Worm (Caenorhabditis elegans) whole organism, young adult: ENCODE data around the gene uncp-18.
A peak's percentile ranks its signal among the peaks of the same experiment; 100 is the strongest.

ENCODE experiments used
- B0019.2 ChIP-seq: fragments of 200-800 bp; sonication (Bioruptor generic); conservative IDR thresholded peaks from 2 replicates; pipeline ENCODE4 v1.3.6; 2022; ENCODE audit warnings: missing genetic modification reagents, missing genetic modification characterization, missing compliant biosample characterization
- B0035.1 ChIP-seq: sonication (generic microtip); optimal IDR thresholded peaks from 2 replicates; lab custom pipeline; 2016; ENCODE audit warnings: missing genetic modification characterization, mild to moderate bottlenecking, missing compliant biosample characterization, missing genotype, missing genetic modification reagents
- B0261.1 ChIP-seq: sonication (generic microtip); optimal IDR thresholded peaks from 2 replicates; lab custom pipeline; 2016; ENCODE audit warnings: mild to moderate bottlenecking, missing genetic modification characterization, moderate library complexity, missing compliant biosample characterization
- C06A6.2 ChIP-seq: fragments of 200-800 bp; sonication (Bioruptor generic); conservative IDR thresholded peaks from 2 replicates; pipeline ENCODE4 v1.3.6; 2022; ENCODE audit warnings: missing genetic modification characterization, missing compliant biosample characterization
- F23B12.7 ChIP-seq: sonication (generic microtip); optimal IDR thresholded peaks from 2 replicates; lab custom pipeline; 2017; ENCODE audit warnings: missing genetic modification characterization, mild to moderate bottlenecking, missing compliant biosample characterization, antibody characterized with exemption, moderate library complexity; ENCODE audit not compliant: insufficient read depth
- F33H1.4 ChIP-seq: fragments of 200-800 bp; sonication (Bioruptor generic); IDR thresholded peaks from 2 replicates; pipeline ENCODE4 v1.3.6; 2022; ENCODE audit warnings: missing genetic modification reagents, missing genetic modification characterization, missing compliant biosample characterization
- F49E8.2 ChIP-seq: sonication (generic microtip); optimal IDR thresholded peaks from 3 replicates; lab custom pipeline; 2017; ENCODE audit warnings: missing genetic modification characterization, mild to moderate bottlenecking, missing compliant biosample characterization, antibody characterized with exemption, moderate library complexity; ENCODE audit not compliant: insufficient read depth
- F52B5.7 ChIP-seq: sonication (generic microtip); optimal IDR thresholded peaks from 2 replicates; lab custom pipeline; 2016; ENCODE audit warnings: mild to moderate bottlenecking, missing genetic modification characterization, missing compliant biosample characterization
- F57A8.1 ChIP-seq: fragments of 200-800 bp; sonication (Bioruptor generic); optimal IDR thresholded peaks from 2 replicates; lab custom pipeline; 2018; ENCODE audit warnings: mild to moderate bottlenecking, missing genetic modification characterization, moderate library complexity, missing compliant biosample characterization
- K11D2.4 ChIP-seq: fragments of 200-800 bp; sonication (Bioruptor generic); IDR thresholded peaks from 2 replicates; pipeline ENCODE4 v1.3.6; 2022; ENCODE audit warnings: missing genetic modification reagents, missing genetic modification characterization, missing compliant biosample characterization
- ama-1 ChIP-seq, 3 experiments: fragments of 150-350 bp in 1 of 3; sonication (generic microtip) in 2 of 3; optimal IDR thresholded peaks; 2 replicates each; lab custom pipeline; 2014 to 2018; ENCODE audit warnings: missing biosample characterization in 2 of 3, missing genetic modification characterization in 2 of 3, missing genetic modification reagents in 2 of 3
- athp-1 ChIP-seq: sonication (generic microtip); optimal IDR thresholded peaks from 2 replicates; lab custom pipeline; 2017; ENCODE audit warnings: mild to moderate bottlenecking, missing genetic modification characterization, missing compliant biosample characterization
- bed-1 ChIP-seq: fragments of 200-800 bp; sonication (Bioruptor generic); IDR thresholded peaks from 2 replicates; pipeline ENCODE4 v1.3.6; 2022; ENCODE audit warnings: missing genetic modification reagents, missing genetic modification characterization, missing compliant biosample characterization
- cebp-2 ChIP-seq: fragments of 200-800 bp; sonication (Bioruptor generic); IDR thresholded peaks from 2 replicates; pipeline ENCODE4 v1.3.6; 2022; ENCODE audit warnings: missing genetic modification characterization, missing compliant biosample characterization
- ceh-27 ChIP-seq: fragments of 200-800 bp; sonication (Bioruptor generic); optimal IDR thresholded peaks from 2 replicates; lab custom pipeline; 2018; ENCODE audit warnings: mild to moderate bottlenecking, missing genetic modification characterization, moderate library complexity, missing compliant biosample characterization
- ceh-40 ChIP-seq: fragments of 200-800 bp; sonication (Bioruptor generic); IDR thresholded peaks from 2 replicates; pipeline ENCODE4 v1.3.6; 2022; ENCODE audit warnings: missing genetic modification characterization, missing compliant biosample characterization
- ceh-91 ChIP-seq: fragments of 200-800 bp; sonication (Bioruptor generic); IDR thresholded peaks from 2 replicates; pipeline ENCODE4 v1.3.6; 2022; ENCODE audit warnings: missing genetic modification reagents, missing genetic modification characterization, missing compliant biosample characterization
- chd-7 ChIP-seq: sonication (generic microtip); optimal IDR thresholded peaks from 2 replicates; lab custom pipeline; 2016; ENCODE audit warnings: mild to moderate bottlenecking, missing genetic modification characterization, moderate library complexity, missing compliant biosample characterization
- dox-1 ChIP-seq: fragments of 200-800 bp; sonication (Bioruptor generic); IDR thresholded peaks from 2 replicates; pipeline ENCODE4 v1.3.6; 2022; ENCODE audit warnings: missing genetic modification reagents, missing genetic modification characterization, missing compliant biosample characterization
- dpff-1 ChIP-seq: sonication (generic microtip); optimal IDR thresholded peaks from 2 replicates; lab custom pipeline; 2017; ENCODE audit warnings: mild to moderate bottlenecking, missing genetic modification characterization, missing compliant biosample characterization
- fkh-3 ChIP-seq: sonication (generic microtip); optimal IDR thresholded peaks from 2 replicates; lab custom pipeline; 2016; ENCODE audit warnings: mild to moderate bottlenecking, missing genetic modification characterization, missing compliant biosample characterization
- hmg-1.2 ChIP-seq: fragments of 200-800 bp; sonication (Bioruptor generic); IDR thresholded peaks from 2 replicates; pipeline ENCODE4 v1.3.6; 2022; ENCODE audit warnings: missing genetic modification reagents, missing genetic modification characterization, missing compliant biosample characterization
- let-607 ChIP-seq, 2 experiments: fragments of 200-800 bp in 1 of 2; sonication (Bioruptor generic) in 1 of 2; sonication (generic microtip) in 1 of 2; optimal IDR thresholded peaks; 2 replicates each; lab custom pipeline; 2016 to 2018; ENCODE audit warnings: mild to moderate bottlenecking in 2 of 2, missing compliant biosample characterization in 2 of 2, missing genetic modification characterization in 2 of 2, moderate library complexity in 2 of 2, missing genotype in 1 of 2
- lin-35 ChIP-seq, 3 experiments: fragments of 150-350 bp in 2 of 3; sonication (generic microtip) in 1 of 3; optimal IDR thresholded peaks; 2 replicates each; lab custom pipeline; 2014 to 2018; ENCODE audit warnings: missing biosample characterization in 3 of 3, missing genetic modification characterization in 3 of 3, missing genetic modification reagents in 3 of 3
- lin-40 ChIP-seq: sonication (generic microtip); optimal IDR thresholded peaks from 2 replicates; lab custom pipeline; 2016; ENCODE audit warnings: missing genetic modification characterization, mild to moderate bottlenecking, missing compliant biosample characterization, missing genotype, missing genetic modification reagents
- madf-10 ChIP-seq: sonication (generic microtip); optimal IDR thresholded peaks from 2 replicates; lab custom pipeline; 2016; ENCODE audit warnings: mild to moderate bottlenecking, missing genetic modification characterization, missing compliant biosample characterization
- madf-3 ChIP-seq: fragments of 200-800 bp; sonication (Bioruptor generic); IDR thresholded peaks from 2 replicates; pipeline ENCODE4 v1.3.6; 2022; ENCODE audit warnings: missing genetic modification reagents, missing genetic modification characterization, missing compliant biosample characterization
- madf-6 ChIP-seq: fragments of 200-800 bp; sonication (Bioruptor generic); IDR thresholded peaks from 2 replicates; pipeline ENCODE4 v1.3.6; 2022; ENCODE audit warnings: missing genetic modification reagents, missing genetic modification characterization, missing compliant biosample characterization
- madf-8 ChIP-seq: fragments of 200-800 bp; sonication (Bioruptor generic); conservative IDR thresholded peaks from 2 replicates; pipeline ENCODE4 v1.3.6; 2022; ENCODE audit warnings: missing genetic modification reagents, missing genetic modification characterization, missing compliant biosample characterization
- mel-28 ChIP-seq: sonication (generic microtip); optimal IDR thresholded peaks from 2 replicates; lab custom pipeline; 2016; ENCODE audit warnings: borderline replicate concordance, mild to moderate bottlenecking, missing genetic modification characterization, missing compliant biosample characterization
- nfya-1 ChIP-seq: sonication (generic microtip); optimal IDR thresholded peaks from 2 replicates; lab custom pipeline; 2017; ENCODE audit warnings: antibody characterized with exemption, missing compliant biosample characterization, missing genetic modification characterization, borderline replicate concordance; ENCODE audit not compliant: insufficient read depth
- nfyb-1 ChIP-seq: fragments of 200-800 bp; sonication (Bioruptor generic); IDR thresholded peaks from 2 replicates; pipeline ENCODE4 v1.3.6; 2022; ENCODE audit warnings: missing genetic modification reagents, missing genetic modification characterization, missing compliant biosample characterization
- nhr-27 ChIP-seq: fragments of 200-800 bp; sonication (Bioruptor generic); optimal IDR thresholded peaks from 2 replicates; lab custom pipeline; 2018; ENCODE audit warnings: mild to moderate bottlenecking, missing genetic modification characterization, moderate library complexity, missing compliant biosample characterization
- pbrm-1 ChIP-seq: fragments of 200-800 bp; sonication (Bioruptor generic); IDR thresholded peaks from 2 replicates; pipeline ENCODE4 v1.3.6; 2022; ENCODE audit warnings: missing genetic modification reagents, missing genetic modification characterization, missing compliant biosample characterization
- rcor-1 ChIP-seq: fragments of 200-800 bp; sonication (Bioruptor generic); IDR thresholded peaks from 2 replicates; pipeline ENCODE4 v1.3.6; 2022; ENCODE audit warnings: missing genetic modification reagents, missing genetic modification characterization, missing compliant biosample characterization
- rec-8 ChIP-seq, 2 experiments: sonication (generic microtip); optimal IDR thresholded peaks; 2 replicates each; lab custom pipeline; 2016; ENCODE audit warnings: mild to moderate bottlenecking in 2 of 2, missing genetic modification characterization in 2 of 2, missing genetic modification reagents in 2 of 2, missing genotype in 2 of 2, missing biosample characterization in 1 of 2, missing compliant biosample characterization in 1 of 2, moderate library complexity in 1 of 2
- sea-2 ChIP-seq: fragments of 200-800 bp; sonication (Bioruptor generic); IDR thresholded peaks from 2 replicates; pipeline ENCODE4 v1.3.6; 2022; ENCODE audit warnings: missing genetic modification characterization, missing compliant biosample characterization
- snpc-1.3 ChIP-seq: sonication (generic microtip); optimal IDR thresholded peaks from 2 replicates; lab custom pipeline; 2017; ENCODE audit warnings: missing genetic modification characterization, mild to moderate bottlenecking, missing compliant biosample characterization, antibody characterized with exemption, moderate library complexity, missing genotype, missing genetic modification reagents; ENCODE audit not compliant: insufficient read depth
- sptf-2 ChIP-seq: fragments of 200-800 bp; sonication (Bioruptor generic); optimal IDR thresholded peaks from 2 replicates; lab custom pipeline; 2018; ENCODE audit warnings: mild to moderate bottlenecking, missing genetic modification characterization, missing compliant biosample characterization
- tlf-1 ChIP-seq: fragments of 200-800 bp; sonication (Bioruptor generic); optimal IDR thresholded peaks from 2 replicates; lab custom pipeline; 2018; ENCODE audit warnings: mild to moderate bottlenecking, missing genetic modification characterization, missing compliant biosample characterization
- unc-130 ChIP-seq: sonication (generic microtip); optimal IDR thresholded peaks from 2 replicates; lab custom pipeline; 2016; ENCODE audit warnings: missing genetic modification reagents, missing genetic modification characterization, missing compliant biosample characterization
- unc-62 ChIP-seq: fragments of 150-350 bp; optimal IDR thresholded peaks from 2 replicates; lab custom pipeline; 2014; ENCODE audit warnings: missing biosample characterization, missing genetic modification reagents, missing genetic modification characterization
- zfh-2 ChIP-seq: fragments of 200-800 bp; sonication (Bioruptor generic); conservative IDR thresholded peaks from 2 replicates; pipeline ENCODE4 v1.3.6; 2022; ENCODE audit warnings: missing genetic modification reagents, missing genetic modification characterization, missing compliant biosample characterization
- ztf-18 ChIP-seq: sonication (generic microtip); optimal IDR thresholded peaks from 2 replicates; lab custom pipeline; 2016; ENCODE audit warnings: missing genotype, mild to moderate bottlenecking, missing genetic modification characterization, missing compliant biosample characterization
- ztf-22 ChIP-seq: fragments of 200-800 bp; sonication (Bioruptor generic); optimal IDR thresholded peaks from 2 replicates; lab custom pipeline; 2018; ENCODE audit warnings: mild to moderate bottlenecking, missing genetic modification characterization, moderate library complexity, missing compliant biosample characterization
- ztf-26 ChIP-seq: sonication (generic microtip); optimal IDR thresholded peaks from 2 replicates; lab custom pipeline; 2017; ENCODE audit warnings: missing genetic modification characterization, missing compliant biosample characterization
- ztf-6 ChIP-seq: fragments of 200-800 bp; sonication (Bioruptor generic); IDR thresholded peaks from 2 replicates; pipeline ENCODE4 v1.3.6; 2022; ENCODE audit warnings: missing genetic modification reagents, missing genetic modification characterization, missing compliant biosample characterization

Gene uncp-18

ce11 chrIV:390279-390678 lies at the start of gene uncp-18, which contains the start of gene ears-2:
uncp-18 (plus strand) TSS chrIV:390560.
ears-2 (minus strand) TSS chrIV:390468.
- TF ChIP-seq rec-8 (tag; optimal IDR thresholded peaks at IDR 0.05; lab: Kevin White, UChicago) (peak; percentile 79 to 83), ceh-91 (GFP tag; lab: Robert Waterston, UW) (peak; percentile 82), snpc-1.3 (peak; percentile 82), ceh-40 (GFP tag; lab: Robert Waterston, UW) (no peak), fkh-3 (peak; percentile 5), B0261.1 (tag; lab: Kevin White, UChicago) (peak; percentile 22), nfyb-1 (GFP tag; lab: Robert Waterston, UW) (peak; percentile 90), B0019.2 (peak; percentile 65; the same call in 1 of the 2 replicates), tlf-1 (GFP tag; lab: Kevin White, UChicago) (peak; percentile 87), rcor-1 (GFP tag; lab: Robert Waterston, UW) (peak; percentile 87), madf-3 (GFP tag; lab: Robert Waterston, UW) (peak; percentile 79; the same call in 1 of the 2 replicates), chd-7 (tag; lab: Kevin White, UChicago) (peak; percentile 66), madf-8 (GFP tag; lab: Robert Waterston, UW) (0 out of 2 replicates have a peak, but pooled peaks have one; percentile 22), F57A8.1 (GFP tag; lab: Kevin White, UChicago) (peak; percentile 32), zfh-2 (peak; percentile 93), ztf-18 (tag; lab: Kevin White, UChicago) (peak; percentile 63), F23B12.7 (tag; lab: Kevin White, UChicago) (peak; percentile 87), athp-1 (tag; lab: Kevin White, UChicago) (peak; percentile 96), bed-1 (no peak), madf-10 (peak; percentile 89), hmg-1.2 (GFP tag; lab: Robert Waterston, UW) (peak; percentile 73), nhr-27 (tag; lab: Kevin White, UChicago) (no peak), ztf-22 (GFP tag; lab: Kevin White, UChicago) (peak; percentile 28), unc-130 (GFP tag; lab: Kevin White, UChicago) (peak; percentile 94), K11D2.4 (GFP tag; lab: Robert Waterston, UW) (peak; percentile 81), lin-40 (peak; percentile 89), lin-35 (GFP tag; optimal IDR thresholded peaks at IDR 0.05; lab: Kevin White, UChicago) (peak in 2 of 3 experiments; percentile 76 to 88), F52B5.7 (tag; lab: Kevin White, UChicago) (peak; percentile 80), dox-1 (GFP tag; lab: Robert Waterston, UW) (peak; percentile 97), F33H1.4 (GFP tag; lab: Robert Waterston, UW) (peak; percentile 74), madf-6 (peak; percentile 65), ztf-6 (GFP tag; lab: Robert Waterston, UW) (0 out of 2 replicates have a peak, but pooled peaks have one; percentile 54), C06A6.2 (GFP tag; lab: Robert Waterston, UW) (peak; percentile 97), cebp-2 (GFP tag; lab: Robert Waterston, UW) (no peak), F49E8.2 (peak; percentile 84), B0035.1 (tag; lab: Kevin White, UChicago) (peak; percentile 50), mel-28 (peak; percentile 33), ceh-27 (GFP tag; lab: Kevin White, UChicago) (peak; percentile 93), ama-1 (optimal IDR thresholded peaks at IDR 0.05; lab: Kevin White, UChicago) (no peak), ama-1 (GFP tag; optimal IDR thresholded peaks at IDR 0.05; lab: Kevin White, UChicago) (no peak), pbrm-1 (GFP tag; lab: Robert Waterston, UW) (peak; percentile 87), dpff-1 (tag; lab: Kevin White, UChicago) (no peak), sptf-2 (peak; percentile 95), sea-2 (GFP tag; lab: Robert Waterston, UW) (no peak), let-607 (tag; optimal IDR thresholded peaks at IDR 0.05; lab: Kevin White, UChicago) (peak in 1 of 2 experiments; percentile 77), nfya-1 (no peak), ztf-26 (tag; lab: Kevin White, UChicago) (peak; percentile 56), unc-62 (GFP tag; lab: Kevin White, UChicago) (no peak)
